Fruit fly (Drosophila melanogaster): ENCODE results near the gene ct.

- TF ChIP-seq psq (optimal IDR thresholded peaks at IDR 0.05) (no peak), CG8478 (optimal IDR thresholded peaks at IDR 0.05) (no peak), pan (optimal IDR thresholded peaks at IDR 0.05) (no peak), usp (GFP tag; optimal IDR thresholded peaks at IDR 0.05) (no peak), EcR (GFP tag; optimal IDR thresholded peaks at IDR 0.05) (peak in 1 of 2 experiments; percentile 12), Dll (optimal IDR thresholded peaks at IDR 0.05) (peak; percentile 69)
Observed at dm6 chrX:7705175-7706097, 97.2 kb downstream of the ct start.
